Fruit fly (Drosophila melanogaster) whole organism, embryonic: ENCODE data around the gene CG33795.

Experiments
- Aef1 ChIP-seq: fragments of 200-800 bp; sonication (Bioruptor generic); IDR thresholded peaks from 3 replicates; pipeline ENCODE4 v1.3.6; 2022; ENCODE audit warnings: missing biosample characterization, missing genetic modification characterization
- Blimp-1 ChIP-seq: fragments of 200-800 bp; sonication (Bioruptor generic); optimal IDR thresholded peaks from 3 replicates; lab custom pipeline; 2018; ENCODE audit warnings: missing biosample characterization, missing genetic modification characterization, mild to moderate bottlenecking, moderate library complexity, missing genetic modification reagents
- CG10543 ChIP-seq: fragments of 200-800 bp; sonication (Bioruptor generic); optimal IDR thresholded peaks from 3 replicates; lab custom pipeline; 2017; ENCODE audit warnings: missing biosample characterization, mild to moderate bottlenecking, missing genetic modification characterization, moderate library complexity
- CG10565 ChIP-seq: fragments of 200-800 bp; sonication (Bioruptor generic); optimal IDR thresholded peaks from 3 replicates; lab custom pipeline; 2016; ENCODE audit warnings: missing biosample characterization, mild to moderate bottlenecking, missing genetic modification characterization
- CG12071 ChIP-seq: fragments of 200-800 bp; sonication (Bioruptor generic); optimal IDR thresholded peaks from 3 replicates; lab custom pipeline; 2018; ENCODE audit warnings: missing biosample characterization, mild to moderate bottlenecking, missing genetic modification characterization
- CG12155 ChIP-seq: fragments of 200-800 bp; sonication (Bioruptor generic); optimal IDR thresholded peaks from 3 replicates; lab custom pipeline; 2016; ENCODE audit warnings: missing biosample characterization, missing genetic modification characterization
- CG12236 ChIP-seq: fragments of 200-800 bp; sonication (Bioruptor generic); optimal IDR thresholded peaks from 2 replicates; lab custom pipeline; 2016; ENCODE audit warnings: missing biosample characterization, missing genetic modification characterization
- CG12391 ChIP-seq: fragments of 200-800 bp; sonication (Bioruptor generic); optimal IDR thresholded peaks from 3 replicates; lab custom pipeline; 2018; ENCODE audit warnings: missing biosample characterization, mild to moderate bottlenecking, missing genetic modification characterization, moderate library complexity
- CG13624 ChIP-seq: fragments of 200-800 bp; sonication (Bioruptor generic); optimal IDR thresholded peaks from 2 replicates; lab custom pipeline; 2016; ENCODE audit warnings: missing biosample characterization, missing genetic modification characterization
- CG18262 ChIP-seq: fragments of 200-800 bp; optimal IDR thresholded peaks from 3 replicates; lab custom pipeline; 2019; ENCODE audit warnings: missing biosample characterization, mild to moderate bottlenecking, missing genetic modification characterization, moderate library complexity
- CG1832 ChIP-seq: fragments of 200-800 bp; sonication (Bioruptor generic); optimal IDR thresholded peaks from 2 replicates; lab custom pipeline; 2017; ENCODE audit warnings: missing biosample characterization, mild to moderate bottlenecking, missing genetic modification characterization, inconsistent platforms
- CG30403 ChIP-seq: fragments of 200-800 bp; sonication (Bioruptor generic); optimal IDR thresholded peaks from 3 replicates; lab custom pipeline; 2016; ENCODE audit warnings: missing biosample characterization, missing genetic modification characterization
- CG3163 ChIP-seq: fragments of 200-800 bp; sonication (Bioruptor generic); optimal IDR thresholded peaks from 3 replicates; lab custom pipeline; 2016; ENCODE audit warnings: missing biosample characterization, missing genetic modification characterization
- CG33557 ChIP-seq: fragments of 200-800 bp; sonication (Bioruptor generic); optimal IDR thresholded peaks from 2 replicates; lab custom pipeline; 2019; ENCODE audit warnings: missing biosample characterization, mild to moderate bottlenecking, missing genetic modification characterization, moderate library complexity
- CG7745 ChIP-seq: fragments of 200-800 bp; sonication (Bioruptor generic); optimal IDR thresholded peaks from 2 replicates; lab custom pipeline; 2018; ENCODE audit warnings: missing biosample characterization, mild to moderate bottlenecking, missing genetic modification characterization, moderate library complexity
- CG7786 ChIP-seq: fragments of 200-800 bp; sonication (Bioruptor generic); optimal IDR thresholded peaks from 2 replicates; lab custom pipeline; 2016; ENCODE audit warnings: missing biosample characterization, missing genetic modification characterization
- CG7928 ChIP-seq: fragments of 200-800 bp; sonication (Bioruptor generic); optimal IDR thresholded peaks from 2 replicates; lab custom pipeline; 2017; ENCODE audit warnings: missing biosample characterization, mild to moderate bottlenecking, missing genetic modification characterization
- CG8290 ChIP-seq, 3 experiments: fragments of 200-800 bp; sonication (Bioruptor generic); optimal IDR thresholded peaks; 2 replicates each; lab custom pipeline; 2016 to 2019; ENCODE audit warnings: missing biosample characterization in 3 of 3, missing genetic modification characterization in 3 of 3, mild to moderate bottlenecking in 2 of 3, moderate library complexity in 1 of 3
- CG8388 ChIP-seq: fragments of 200-800 bp; sonication (Bioruptor generic); optimal IDR thresholded peaks from 2 replicates; lab custom pipeline; 2019; ENCODE audit warnings: missing biosample characterization, mild to moderate bottlenecking, missing genetic modification characterization, moderate library complexity
- CG8478 ChIP-seq: fragments of >200 bp; optimal IDR thresholded peaks from 2 replicates; lab custom pipeline; 2018
- CoRest ChIP-seq: fragments of 200-800 bp; sonication (Bioruptor generic); optimal IDR thresholded peaks from 3 replicates; lab custom pipeline; 2018; ENCODE audit warnings: missing biosample characterization, mild to moderate bottlenecking, missing genetic modification characterization, moderate library complexity
- Dp ChIP-seq: fragments of 200-800 bp; sonication (Bioruptor generic); optimal IDR thresholded peaks from 2 replicates; lab custom pipeline; 2018; ENCODE audit warnings: missing biosample characterization, mild to moderate bottlenecking, missing genetic modification characterization, moderate library complexity
- HLH4C ChIP-seq: fragments of 200-800 bp; sonication (Bioruptor generic); IDR thresholded peaks from 3 replicates; pipeline ENCODE4 v1.3.6; 2022; ENCODE audit warnings: missing biosample characterization, missing genetic modification characterization; ENCODE audit not compliant: partially characterized antibody
- Hr3 ChIP-seq: fragments of 200-800 bp; sonication (Bioruptor generic); optimal IDR thresholded peaks from 3 replicates; lab custom pipeline; 2016; ENCODE audit warnings: missing biosample characterization, missing genetic modification characterization
- Myb ChIP-seq: fragments of 200-800 bp; sonication (Bioruptor generic); optimal IDR thresholded peaks from 2 replicates; lab custom pipeline; 2016; ENCODE audit warnings: missing biosample characterization, missing genetic modification characterization
- NC2α ChIP-seq: fragments of 200-800 bp; sonication (Bioruptor generic); optimal IDR thresholded peaks from 2 replicates; lab custom pipeline; 2016; ENCODE audit warnings: missing biosample characterization, missing genetic modification characterization
- NC2β ChIP-seq: fragments of 200-800 bp; sonication (Bioruptor generic); optimal IDR thresholded peaks from 2 replicates; lab custom pipeline; 2016; ENCODE audit warnings: missing biosample characterization, missing genetic modification characterization
- Optix ChIP-seq: fragments of 200-800 bp; sonication (Bioruptor generic); IDR thresholded peaks from 3 replicates; pipeline ENCODE4 v1.3.6; 2022; ENCODE audit warnings: missing biosample characterization, missing genetic modification characterization
- Side ChIP-seq: fragments of 200-800 bp; sonication (Bioruptor generic); optimal IDR thresholded peaks from 2 replicates; lab custom pipeline; 2016; ENCODE audit warnings: missing biosample characterization, missing genetic modification characterization
- Xbp1 ChIP-seq: fragments of 200-800 bp; sonication (Bioruptor generic); optimal IDR thresholded peaks from 3 replicates; lab custom pipeline; 2016; ENCODE audit warnings: missing biosample characterization, mild to moderate bottlenecking, missing genetic modification characterization
- ac ChIP-seq: fragments of 200-800 bp; sonication (Bioruptor generic); optimal IDR thresholded peaks from 3 replicates; lab custom pipeline; 2017; ENCODE audit warnings: missing biosample characterization, mild to moderate bottlenecking, missing genetic modification characterization
- ato ChIP-seq: fragments of 200-800 bp; sonication (Bioruptor generic); IDR thresholded peaks from 2 replicates; pipeline ENCODE4 v1.3.6; 2022; ENCODE audit warnings: missing biosample characterization, missing genetic modification characterization; ENCODE audit not compliant: partially characterized antibody
- bsh ChIP-seq, 2 experiments: fragments of 200-800 bp; sonication (Bioruptor generic); optimal IDR thresholded peaks; 2 replicates each; lab custom pipeline; 2017 to 2018; ENCODE audit warnings: mild to moderate bottlenecking in 2 of 2, missing biosample characterization in 2 of 2, missing genetic modification characterization in 2 of 2, moderate library complexity in 1 of 2
- chn ChIP-seq: fragments of 200-800 bp; sonication (Bioruptor generic); optimal IDR thresholded peaks from 2 replicates; lab custom pipeline; 2016; ENCODE audit warnings: missing biosample characterization, missing genetic modification characterization
- crol ChIP-seq: fragments of 200-800 bp; sonication (Bioruptor generic); IDR thresholded peaks from 2 replicates; pipeline ENCODE4 v1.3.6; 2022; ENCODE audit warnings: missing biosample characterization, missing genetic modification characterization
- dati ChIP-seq: fragments of 200-800 bp; sonication (Bioruptor generic); IDR thresholded peaks from 2 replicates; pipeline ENCODE4 v1.3.6; 2022; ENCODE audit warnings: missing biosample characterization, missing genetic modification characterization
- dmrt99B ChIP-seq: fragments of 200-800 bp; sonication (Bioruptor generic); optimal IDR thresholded peaks from 2 replicates; lab custom pipeline; 2018; ENCODE audit warnings: missing biosample characterization, mild to moderate bottlenecking, missing genetic modification characterization, moderate library complexity
- fd3F ChIP-seq: fragments of 200-800 bp; sonication (Bioruptor generic); optimal IDR thresholded peaks from 2 replicates; lab custom pipeline; 2018; ENCODE audit warnings: missing biosample characterization, mild to moderate bottlenecking, missing genetic modification characterization, moderate library complexity
- lilli ChIP-seq: fragments of 200-800 bp; sonication (Bioruptor generic); optimal IDR thresholded peaks from 3 replicates; lab custom pipeline; 2016; ENCODE audit warnings: missing biosample characterization, missing genetic modification characterization
- otp ChIP-seq: fragments of 200-800 bp; sonication (Bioruptor generic); IDR thresholded peaks from 3 replicates; pipeline ENCODE4, ENCODE4 v1.3.6; 2022; ENCODE audit warnings: missing biosample characterization, missing genetic modification characterization
- pb ChIP-seq: fragments of 200-800 bp; sonication (Bioruptor generic); optimal IDR thresholded peaks from 3 replicates; lab custom pipeline; 2016; ENCODE audit warnings: missing biosample characterization, missing genetic modification characterization
- pfk ChIP-seq: fragments of 200-800 bp; sonication (Bioruptor generic); optimal IDR thresholded peaks from 2 replicates; lab custom pipeline; 2018; ENCODE audit warnings: missing biosample characterization, mild to moderate bottlenecking, missing genetic modification characterization, moderate library complexity
- ranshi ChIP-seq: fragments of 200-800 bp; sonication (Bioruptor generic); IDR thresholded peaks from 2 replicates; pipeline ENCODE4 v1.3.6; 2022; ENCODE audit warnings: missing biosample characterization, missing genetic modification characterization
- ro ChIP-seq: fragments of 200-800 bp; sonication (Bioruptor generic); IDR thresholded peaks from 2 replicates; pipeline ENCODE4 v1.3.6; 2022; ENCODE audit warnings: missing biosample characterization, missing genetic modification characterization
- shn ChIP-seq: fragments of 200-800 bp; sonication (Bioruptor generic); optimal IDR thresholded peaks from 3 replicates; lab custom pipeline; 2016; ENCODE audit warnings: missing biosample characterization, missing genetic modification characterization
- sr ChIP-seq: fragments of 200-800 bp; sonication (Bioruptor generic); IDR thresholded peaks from 3 replicates; pipeline ENCODE4 v1.3.6; 2022; ENCODE audit warnings: missing biosample characterization, missing genetic modification characterization
- tll ChIP-seq, 2 experiments: fragments of 200-800 bp in 1 of 2; fragments of >200 bp in 1 of 2; sonication (Bioruptor generic) in 1 of 2; optimal IDR thresholded peaks; 2 replicates each; lab custom pipeline; 2017 to 2019; ENCODE audit warnings: missing biosample characterization in 2 of 2, missing genetic modification characterization in 2 of 2, mild to moderate bottlenecking in 1 of 2, moderate library complexity in 1 of 2
- toy ChIP-seq: fragments of 200-800 bp; sonication (Bioruptor generic); IDR thresholded peaks from 2 replicates; pipeline ENCODE4 v1.3.6; 2022; ENCODE audit warnings: missing biosample characterization, missing genetic modification characterization
- unpg ChIP-seq: fragments of 200-800 bp; sonication (Bioruptor generic); optimal IDR thresholded peaks from 3 replicates; lab custom pipeline; 2018; ENCODE audit warnings: missing biosample characterization, mild to moderate bottlenecking, missing genetic modification characterization, moderate library complexity

The CG33795 gene

DNA sequence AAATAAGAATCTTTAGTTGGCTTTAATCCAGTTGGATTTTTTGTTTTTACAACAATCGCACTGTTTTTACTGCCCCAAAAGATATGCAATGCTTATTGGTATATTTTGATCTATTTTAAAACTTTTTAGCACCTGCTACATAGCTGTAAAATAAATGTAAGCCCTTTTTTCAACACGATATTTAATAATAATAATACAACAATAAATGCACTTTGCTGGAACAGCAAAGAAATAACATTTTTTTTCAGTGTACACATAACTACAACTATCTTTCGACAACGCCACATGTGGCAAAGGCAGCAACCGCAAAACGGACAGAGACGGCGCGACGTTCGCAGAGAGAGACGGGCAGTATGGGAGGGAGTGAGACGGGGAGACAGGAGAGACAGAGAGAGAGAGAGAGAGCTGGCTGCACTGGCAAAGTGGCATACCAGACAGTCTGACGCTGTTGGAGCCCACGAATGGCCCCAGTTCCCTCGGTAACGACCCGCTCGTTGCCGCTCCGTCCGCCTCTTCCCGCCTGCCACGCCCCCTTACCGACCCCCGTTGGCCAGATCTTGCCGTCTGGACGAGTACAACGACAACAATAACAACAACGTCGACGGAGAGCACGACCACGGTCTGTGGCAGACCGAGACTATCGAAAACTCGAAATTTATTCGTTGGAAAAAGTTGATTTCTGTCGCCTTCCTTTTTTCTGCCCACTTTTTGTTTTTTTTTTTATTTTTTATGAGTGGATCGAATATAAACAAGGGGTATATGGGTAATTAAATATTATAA lies 40.2 kb upstream of the CG33795 start (continued):
- TF ChIP-seq CG12155 (GFP tag; lab: Kevin White, UChicago) (no peak), Blimp-1 (GFP tag; lab: Kevin White, UChicago) (peak; percentile 15), CG12391 (tag; lab: Kevin White, UChicago) (peak; percentile 22), CG8478 (lab: Kevin White, UChicago) (peak; percentile 51), HLH4C (GFP tag; lab: Robert Waterston, UW) (no peak), sr (peak; percentile 34; the same call in 2 of the 3 replicates), CG7928 (GFP tag; lab: Kevin White, UChicago) (no peak), CG8290 (GFP tag; optimal IDR thresholded peaks at IDR 0.05; lab: Kevin White, UChicago) (no peak), CG8290 (tag; optimal IDR thresholded peaks at IDR 0.05; lab: Kevin White, UChicago) (peak in 1 of 2 experiments; percentile 40), dati (GFP tag; lab: Robert Waterston, UW) (no peak), CG7786 (no peak), Hr3 (GFP tag; lab: Kevin White, UChicago) (peak; percentile 12), ato (GFP tag; lab: Robert Waterston, UW) (0 out of 2 replicates have a peak, but pooled peaks have one; percentile 27), Aef1 (GFP tag; lab: Robert Waterston, UW) (no peak), CG1832 (GFP tag; lab: Kevin White, UChicago) (peak; percentile 74), dmrt99B (peak; percentile 61), toy (no peak), CG7745 (tag; lab: Kevin White, UChicago) (no peak), CG10565 (no peak), lilli (GFP tag; lab: Kevin White, UChicago) (no peak), CG3163 (GFP tag; lab: Kevin White, UChicago) (no peak), CG30403 (GFP tag; lab: Kevin White, UChicago) (peak; percentile 34), pb (no peak), pfk (GFP tag; lab: Kevin White, UChicago) (no peak), Myb (GFP tag; lab: Kevin White, UChicago) (no peak), CG10543 (no peak), unpg (GFP tag; lab: Kevin White, UChicago) (peak; percentile 19), NC2α (GFP tag; lab: Kevin White, UChicago) (no peak), Optix (GFP tag; lab: Robert Waterston, UW) (0 out of 3 replicates have a peak, but pooled peaks have one; percentile 7), CG8388 (GFP tag; lab: Kevin White, UChicago) (peak; percentile 24), bsh (GFP tag; optimal IDR thresholded peaks at IDR 0.05; lab: Kevin White, UChicago) (peak; percentile 3 to 72), crol (GFP tag; lab: Robert Waterston, UW) (peak; percentile 58), CoRest (tag; lab: Kevin White, UChicago) (peak; percentile 31), ranshi (no peak), tll (GFP tag; optimal IDR thresholded peaks at IDR 0.05; lab: Kevin White, UChicago) (no peak), chn (GFP tag; lab: Kevin White, UChicago) (no peak), CG12071 (GFP tag; lab: Kevin White, UChicago) (no peak), NC2β (GFP tag; lab: Kevin White, UChicago) (no peak), CG12236 (GFP tag; lab: Kevin White, UChicago) (no peak), CG13624 (GFP tag; lab: Kevin White, UChicago) (no peak), CG18262 (peak; percentile 39), ro (no peak), ac (GFP tag; lab: Kevin White, UChicago) (no peak), Dp (GFP tag; lab: Kevin White, UChicago) (no peak), otp (no peak), CG33557 (no peak), Xbp1 (no peak), shn (peak; percentile 12), Side (GFP tag; lab: Kevin White, UChicago) (no peak), fd3F (GFP tag; lab: Kevin White, UChicago) (no peak)
